Fruit fly (Drosophila melanogaster): Measurements from ENCODE around the gene Myo61F.

The Myo61F gene

DNA sequence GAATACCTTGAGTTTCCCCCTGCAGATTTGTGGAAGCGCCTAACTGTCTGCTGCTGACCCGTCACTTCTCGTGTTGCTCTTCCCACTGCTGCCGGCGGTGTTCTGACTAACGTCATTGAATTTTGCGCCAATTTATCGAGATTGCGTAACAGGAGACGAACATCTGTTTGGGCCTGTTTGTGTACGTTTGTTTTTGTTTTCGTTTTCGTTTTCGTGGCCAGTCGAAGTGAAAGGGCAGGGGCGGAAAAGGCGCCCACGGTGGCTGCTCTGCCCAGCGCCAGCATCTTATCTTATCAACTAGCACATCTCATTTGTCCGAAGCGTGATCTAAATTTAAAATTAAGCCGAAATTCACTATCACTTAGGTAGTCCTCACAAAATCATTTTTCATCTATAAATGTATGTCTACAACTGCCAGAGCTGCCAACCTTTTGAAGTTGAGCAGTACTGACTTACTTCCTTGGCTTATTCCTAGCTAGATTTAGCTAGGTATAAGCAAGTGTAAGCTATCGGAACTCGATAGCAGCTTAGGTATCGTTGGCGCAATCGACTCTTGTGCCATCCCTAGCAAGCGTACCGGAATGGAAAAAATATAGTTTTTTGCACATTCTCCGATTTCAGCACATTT, 11.2 kb upstream of the Myo61F start, which contains the start of the genes Ctr9 and Nt5a (continued):
- peak; percentile 96 for TF ChIP-seq Dref (GFP tag; IDR thresholded peaks at IDR 0.05)
- peak; percentile 85 for TF ChIP-seq lilli (GFP tag; optimal IDR thresholded peaks at IDR 0.05)
- TF ChIP-seq gcm2 (GFP tag; optimal IDR thresholded peaks at IDR 0.05), result peak; percentile 51
- TF ChIP-seq CG11696 (GFP tag; IDR thresholded peaks at IDR 0.05), result no peak
- TF ChIP-seq H2.0 (GFP tag; IDR thresholded peaks at IDR 0.05), result 0 out of 2 replicates have a peak, but pooled peaks have one; percentile 28
- peak; percentile 43 for TF ChIP-seq CG33213 (GFP tag; optimal IDR thresholded peaks at IDR 0.05)

DNA sequence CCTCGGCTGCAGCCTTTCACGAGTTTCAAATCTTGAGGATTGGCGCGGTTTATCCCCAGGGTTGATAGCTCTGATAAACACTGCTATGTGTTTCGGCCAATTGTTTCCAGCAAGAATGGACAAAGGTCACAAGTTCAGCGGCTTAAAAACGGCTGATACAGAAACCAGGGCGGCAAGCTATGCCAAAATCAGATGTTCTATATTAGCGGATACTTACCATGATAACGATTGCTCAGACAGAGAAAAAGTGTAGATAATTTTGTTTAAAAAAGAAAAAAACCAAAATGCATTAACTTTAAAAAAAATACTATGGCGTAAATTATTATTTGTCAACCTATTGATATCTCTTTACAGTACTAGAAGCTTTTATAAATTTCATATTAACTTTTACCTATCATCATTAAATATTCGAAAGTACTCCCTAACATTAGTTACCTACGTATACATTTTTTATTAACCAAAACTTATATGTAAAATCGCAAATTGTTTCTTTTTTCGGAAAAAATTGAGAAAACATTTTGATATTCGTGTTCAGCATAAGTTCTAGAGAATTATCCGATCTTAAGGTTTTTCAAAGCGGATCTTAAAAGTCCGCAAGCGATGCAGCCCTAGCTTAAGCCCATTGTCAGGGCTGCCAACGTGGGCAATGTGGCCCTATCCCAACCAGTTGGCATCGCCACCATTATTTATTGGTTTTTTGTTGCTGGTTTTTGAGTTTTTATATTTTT, 5.1 kb upstream of the Myo61F start, which contains the start of the genes sturkopf and Herc4:
sturkopf (minus strand) TSS at position 339 of the 728 bp plus-strand sequence.
Herc4 (plus strand) TSS at position 658 of the 728 bp plus-strand sequence.
- TF ChIP-seq tna (GFP tag; IDR thresholded peaks at IDR 0.05; ENCODE audit: partially characterized antibody), result 0 out of 2 replicates have a peak, but pooled peaks have one; percentile 10
- no peak for TF ChIP-seq Sox100B (GFP tag; optimal IDR thresholded peaks at IDR 0.05)
- TF ChIP-seq Gsc (GFP tag; IDR thresholded peaks at IDR 0.05), result no peak
- TF ChIP-seq dan (GFP tag; IDR thresholded peaks at IDR 0.05), result no peak
- TF ChIP-seq pzg (GFP tag; optimal IDR thresholded peaks at IDR 0.05), result peak; percentile 59
- peak; percentile 39; the same call in 1 of the 2 replicates for TF ChIP-seq ttk (GFP tag; IDR thresholded peaks at IDR 0.05)
- no peak for TF ChIP-seq CG6854 (GFP tag; optimal IDR thresholded peaks at IDR 0.05)
- no peak for TF ChIP-seq bigmax (GFP tag; optimal IDR thresholded peaks at IDR 0.05)
- TF ChIP-seq Ravus (GFP tag; IDR thresholded peaks at IDR 0.05), result no peak
- no peak for TF ChIP-seq Awh (GFP tag; IDR thresholded peaks at IDR 0.05)
- TF ChIP-seq al (GFP tag; IDR thresholded peaks at IDR 0.05), result peak; percentile 24
- peak; percentile 47; the same call in 1 of the 3 replicates for TF ChIP-seq CG2889 (GFP tag; IDR thresholded peaks at IDR 0.05)
- no peak for TF ChIP-seq Stat92E (GFP tag; optimal IDR thresholded peaks at IDR 0.05)
- no peak for TF ChIP-seq amos (GFP tag; IDR thresholded peaks at IDR 0.05; ENCODE audit: partially characterized antibody)
- peak; percentile 60 for TF ChIP-seq gcm (GFP tag; optimal IDR thresholded peaks at IDR 0.05)
- peak; percentile 67 for TF ChIP-seq CG16815 (GFP tag; optimal IDR thresholded peaks at IDR 0.05)
- TF ChIP-seq dmrt99B (tag; optimal IDR thresholded peaks at IDR 0.05), result no peak
- TF ChIP-seq Hmx (GFP tag; optimal IDR thresholded peaks at IDR 0.05), result no peak
- TF ChIP-seq Atf-2 (GFP tag; optimal IDR thresholded peaks at IDR 0.05), result peak; percentile 83
- TF ChIP-seq CG15601 (tag; optimal IDR thresholded peaks at IDR 0.05), result no peak
- peak; percentile 50 for TF ChIP-seq Atf3 (GFP tag; optimal IDR thresholded peaks at IDR 0.05)
- no peak for TF ChIP-seq jing (GFP tag; optimal IDR thresholded peaks at IDR 0.05)
- peak; percentile 59 for TF ChIP-seq nerfin-1 (tag; optimal IDR thresholded peaks at IDR 0.05)
- peak; percentile 76 for TF ChIP-seq her (GFP tag; optimal IDR thresholded peaks at IDR 0.05)
- TF ChIP-seq Rx (GFP tag; IDR thresholded peaks at IDR 0.05), result no peak
- no peak for TF ChIP-seq CG12236 (GFP tag; optimal IDR thresholded peaks at IDR 0.05)
- peak; percentile 53 for TF ChIP-seq CG10654 (GFP tag; optimal IDR thresholded peaks at IDR 0.05)
- 0 out of 2 replicates have a peak, but pooled peaks have one; percentile 43 for TF ChIP-seq Atf6 (GFP tag; IDR thresholded peaks at IDR 0.05)
- TF ChIP-seq CG4360 (GFP tag; IDR thresholded peaks at IDR 0.05), result no peak
- no peak for TF ChIP-seq kni (GFP tag; optimal IDR thresholded peaks at IDR 0.05)
- TF ChIP-seq CG15269 (tag; optimal IDR thresholded peaks at IDR 0.05), result peak; percentile 77
- peak; percentile 48 for TF ChIP-seq ATbp (GFP tag; optimal IDR thresholded peaks at IDR 0.05)
- no peak for TF ChIP-seq TFAM (GFP tag; optimal IDR thresholded peaks at IDR 0.05)
- TF ChIP-seq CG34224 (GFP tag; IDR thresholded peaks at IDR 0.05; ENCODE audit: partially characterized antibody), result no peak
- peak; percentile 91 for TF ChIP-seq Camta (GFP tag; optimal IDR thresholded peaks at IDR 0.05)
- TF ChIP-seq sna (GFP tag; IDR thresholded peaks at IDR 0.05; ENCODE audit: partially characterized antibody), result no peak
- peak; percentile 82 for TF ChIP-seq D19B (GFP tag; optimal IDR thresholded peaks at IDR 0.05)
- TF ChIP-seq Ptx1 (GFP tag; IDR thresholded peaks at IDR 0.05), result peak; percentile 57
- peak; percentile 9 for TF ChIP-seq Hand (GFP tag; optimal IDR thresholded peaks at IDR 0.05)
- TF ChIP-seq dmrt11E (tag; optimal IDR thresholded peaks at IDR 0.05), result peak; percentile 62
- peak; percentile 6 for TF ChIP-seq Lhr (GFP tag; optimal IDR thresholded peaks at IDR 0.05)

Measured in whole organism, embryonic.